Worm (Caenorhabditis elegans): Measurements from ENCODE around the gene ZK6.6.

ce11 chrV:351787-352186, 36.7 kb upstream of the ZK6.6 start:
- TF ChIP-seq pqm-1 (tag; optimal IDR thresholded peaks at IDR 0.05) (no peak), hlh-6 (tag; optimal IDR thresholded peaks at IDR 0.05) (no peak), ceh-22 (tag; optimal IDR thresholded peaks at IDR 0.05) (no peak), fkh-10 (GFP tag; optimal IDR thresholded peaks at IDR 0.05) (no peak)
